Fruit fly (Drosophila melanogaster) whole organism, embryonic: Measurements from ENCODE around the gene RpS25.

Experiments
- Atf6 ChIP-seq: fragments of 200-800 bp; sonication (Bioruptor generic); IDR thresholded peaks from 2 replicates; pipeline ENCODE4 v1.3.6; 2022; ENCODE audit warnings: missing biosample characterization, missing genetic modification characterization
- B-H2 ChIP-seq: fragments of 200-800 bp; sonication (Bioruptor generic); optimal IDR thresholded peaks from 2 replicates; lab custom pipeline; 2018; ENCODE audit warnings: missing biosample characterization, mild to moderate bottlenecking, missing genetic modification characterization
- CG11723 ChIP-seq: fragments of 200-800 bp; sonication (Bioruptor generic); optimal IDR thresholded peaks from 2 replicates; lab custom pipeline; 2017; ENCODE audit warnings: missing biosample characterization, mild to moderate bottlenecking, missing genetic modification characterization
- CG12219 ChIP-seq: fragments of 200-800 bp; sonication (Bioruptor generic); optimal IDR thresholded peaks from 3 replicates; lab custom pipeline; 2018; ENCODE audit warnings: missing biosample characterization, mild to moderate bottlenecking, missing genetic modification characterization
- CG15601 ChIP-seq: fragments of 200-800 bp; sonication (Bioruptor generic); optimal IDR thresholded peaks from 3 replicates; lab custom pipeline; 2019; ENCODE audit warnings: missing biosample characterization, mild to moderate bottlenecking, missing genetic modification characterization, moderate library complexity
- CG1603 ChIP-seq: fragments of 200-800 bp; sonication (Bioruptor generic); optimal IDR thresholded peaks from 2 replicates; lab custom pipeline; 2019; ENCODE audit warnings: missing biosample characterization, mild to moderate bottlenecking, missing genetic modification characterization, moderate library complexity
- CG1647 ChIP-seq: fragments of 200-800 bp; sonication (Bioruptor generic); optimal IDR thresholded peaks from 3 replicates; lab custom pipeline; 2016; ENCODE audit warnings: missing biosample characterization, missing genetic modification characterization
- CG16815 ChIP-seq: fragments of 200-800 bp; sonication (Bioruptor generic); optimal IDR thresholded peaks from 3 replicates; lab custom pipeline; 2017; ENCODE audit warnings: missing biosample characterization, mild to moderate bottlenecking, missing genetic modification characterization
- CG17385 ChIP-seq: fragments of 200-800 bp; sonication (Bioruptor generic); optimal IDR thresholded peaks from 3 replicates; lab custom pipeline; 2018; ENCODE audit warnings: missing biosample characterization, mild to moderate bottlenecking, missing genetic modification characterization
- CG1792 ChIP-seq: fragments of 200-800 bp; sonication (Bioruptor generic); optimal IDR thresholded peaks from 2 replicates; lab custom pipeline; 2016; ENCODE audit warnings: missing biosample characterization, missing genetic modification characterization
- CG18476 ChIP-seq: fragments of 200-800 bp; sonication (Bioruptor generic); optimal IDR thresholded peaks from 2 replicates; lab custom pipeline; 2016; ENCODE audit warnings: missing biosample characterization, mild to moderate bottlenecking, missing genetic modification characterization
- CG18619 ChIP-seq: fragments of 200-800 bp; sonication (Bioruptor generic); optimal IDR thresholded peaks from 3 replicates; lab custom pipeline; 2017; ENCODE audit warnings: missing biosample characterization, mild to moderate bottlenecking, missing genetic modification characterization
- CG2116 ChIP-seq: fragments of 200-800 bp; sonication (Bioruptor generic); optimal IDR thresholded peaks from 3 replicates; lab custom pipeline; 2018; ENCODE audit warnings: missing biosample characterization, mild to moderate bottlenecking, missing genetic modification characterization
- CG32767 ChIP-seq: fragments of 200-800 bp; sonication (Bioruptor generic); IDR thresholded peaks from 2 replicates; pipeline ENCODE4 v1.3.6; 2022; ENCODE audit warnings: missing biosample characterization, missing genetic modification characterization
- CG32772 ChIP-seq: fragments of 200-800 bp; sonication (Bioruptor generic); IDR thresholded peaks from 2 replicates; pipeline ENCODE4 v1.3.6; 2022; ENCODE audit warnings: missing biosample characterization, missing genetic modification characterization
- CG34376 ChIP-seq: fragments of 200-800 bp; sonication (Bioruptor generic); optimal IDR thresholded peaks from 2 replicates; lab custom pipeline; 2018; ENCODE audit warnings: missing biosample characterization, mild to moderate bottlenecking, missing genetic modification characterization
- CG3995 ChIP-seq: fragments of 200-800 bp; sonication (Bioruptor generic); optimal IDR thresholded peaks from 3 replicates; lab custom pipeline; 2016; ENCODE audit warnings: missing biosample characterization, missing genetic modification characterization
- CG4730 ChIP-seq: fragments of 200-800 bp; sonication (Bioruptor generic); IDR thresholded peaks from 2 replicates; pipeline ENCODE4 v1.3.6; 2022; ENCODE audit warnings: missing biosample characterization, missing genetic modification characterization
- CG5245 ChIP-seq: fragments of 200-800 bp; sonication (Bioruptor generic); optimal IDR thresholded peaks from 3 replicates; lab custom pipeline; 2016; ENCODE audit warnings: missing biosample characterization, missing genetic modification characterization
- CG8281 ChIP-seq: fragments of 200-800 bp; sonication (Bioruptor generic); optimal IDR thresholded peaks from 2 replicates; lab custom pipeline; 2018; ENCODE audit warnings: missing biosample characterization, mild to moderate bottlenecking, missing genetic modification characterization, moderate library complexity
- CG9727 ChIP-seq: fragments of 200-800 bp; sonication (Bioruptor generic); optimal IDR thresholded peaks from 3 replicates; lab custom pipeline; 2017; ENCODE audit warnings: missing biosample characterization, mild to moderate bottlenecking, missing genetic modification characterization
- Chrac-16 ChIP-seq: fragments of 200-800 bp; sonication (Bioruptor generic); optimal IDR thresholded peaks from 3 replicates; lab custom pipeline; 2016; ENCODE audit warnings: missing biosample characterization, missing genetic modification characterization
- Doc2 ChIP-seq: fragments of 200-800 bp; sonication (Bioruptor generic); IDR thresholded peaks from 2 replicates; pipeline ENCODE4 v1.3.6; 2022; ENCODE audit warnings: missing biosample characterization, missing genetic modification characterization
- GATAe ChIP-seq: fragments of 200-800 bp; sonication (Bioruptor generic); conservative IDR thresholded peaks from 2 replicates; pipeline ENCODE4 v1.3.6; 2022; ENCODE audit warnings: missing biosample characterization, missing genetic modification characterization
- HHEX ChIP-seq: fragments of 200-800 bp; sonication (Bioruptor generic); optimal IDR thresholded peaks from 3 replicates; lab custom pipeline; 2017; ENCODE audit warnings: missing biosample characterization, mild to moderate bottlenecking, missing genetic modification characterization, missing genetic modification reagents
- Hmr ChIP-seq: fragments of 200-800 bp; sonication (Bioruptor generic); optimal IDR thresholded peaks from 3 replicates; lab custom pipeline; 2017; ENCODE audit warnings: mild to moderate bottlenecking, missing biosample characterization, missing genetic modification reagents, missing genetic modification characterization
- Lhr ChIP-seq: fragments of 200-800 bp; sonication (Bioruptor generic); optimal IDR thresholded peaks from 3 replicates; lab custom pipeline; 2017; ENCODE audit warnings: mild to moderate bottlenecking, missing biosample characterization, missing genetic modification reagents, missing genetic modification characterization
- Lpt ChIP-seq: fragments of >200 bp; optimal IDR thresholded peaks from 2 replicates; lab custom pipeline; 2018; ENCODE audit warnings: missing biosample characterization, missing genetic modification characterization
- MTF-1 ChIP-seq: fragments of 200-800 bp; sonication (Bioruptor generic); optimal IDR thresholded peaks from 2 replicates; lab custom pipeline; 2018; ENCODE audit warnings: missing biosample characterization, mild to moderate bottlenecking, missing genetic modification characterization, borderline replicate concordance
- NC2α ChIP-seq: fragments of 200-800 bp; sonication (Bioruptor generic); optimal IDR thresholded peaks from 2 replicates; lab custom pipeline; 2016; ENCODE audit warnings: missing biosample characterization, missing genetic modification characterization
- Nf-YB ChIP-seq: fragments of 200-800 bp; sonication (Bioruptor generic); optimal IDR thresholded peaks from 3 replicates; lab custom pipeline; 2019; ENCODE audit warnings: missing biosample characterization, mild to moderate bottlenecking, missing genetic modification characterization, moderate library complexity
- Rfx ChIP-seq: fragments of 200-800 bp; sonication (Bioruptor generic); IDR thresholded peaks from 2 replicates; pipeline ENCODE4 v1.3.6; 2022; ENCODE audit warnings: missing biosample characterization, missing genetic modification characterization
- Sry-δ ChIP-seq: fragments of 200-800 bp; sonication (Bioruptor generic); optimal IDR thresholded peaks from 2 replicates; lab custom pipeline; 2016; ENCODE audit warnings: missing biosample characterization, missing genetic modification characterization
- Usf ChIP-seq: fragments of 200-800 bp; sonication (Bioruptor generic); optimal IDR thresholded peaks from 2 replicates; lab custom pipeline; 2017; ENCODE audit warnings: missing genotype, missing biosample characterization, missing genetic modification characterization
- bab2 ChIP-seq: fragments of 200-800 bp; sonication (Bioruptor generic); optimal IDR thresholded peaks from 2 replicates; lab custom pipeline; 2016; ENCODE audit warnings: missing biosample characterization, missing genetic modification characterization
- dpn ChIP-seq, 2 experiments: fragments of 200-800 bp; sonication (Bioruptor generic); optimal IDR thresholded peaks; 3 replicates each; lab custom pipeline; 2016; ENCODE audit warnings: missing biosample characterization in 2 of 2, missing genetic modification characterization in 2 of 2
- hkb ChIP-seq, 2 experiments: fragments of 200-800 bp in 1 of 2; fragments of >200 bp in 1 of 2; sonication (Bioruptor generic) in 1 of 2; IDR thresholded peaks in 1 of 2; optimal IDR thresholded peaks in 1 of 2; 2 replicates each; pipeline versions ENCODE4 v1.3.6 to Lab custom; 2017 to 2022; ENCODE audit warnings: missing biosample characterization in 1 of 2, missing genetic modification characterization in 1 of 2
- jigr1 ChIP-seq: fragments of 200-800 bp; sonication (Bioruptor generic); IDR thresholded peaks from 3 replicates; pipeline ENCODE4 v1.3.6; 2022; ENCODE audit warnings: missing biosample characterization, missing genetic modification characterization
- mam ChIP-seq: fragments of 200-800 bp; sonication (Bioruptor generic); optimal IDR thresholded peaks from 3 replicates; lab custom pipeline; 2016; ENCODE audit warnings: missing biosample characterization, missing genetic modification characterization
- nau ChIP-seq: fragments of 200-800 bp; sonication (Bioruptor generic); optimal IDR thresholded peaks from 3 replicates; lab custom pipeline; 2017; ENCODE audit warnings: missing biosample characterization, mild to moderate bottlenecking, missing genetic modification characterization, missing genetic modification reagents
- onecut ChIP-seq: fragments of 200-800 bp; sonication (Bioruptor generic); IDR thresholded peaks from 2 replicates; pipeline ENCODE4 v1.3.6; 2022; ENCODE audit warnings: missing biosample characterization, missing genetic modification characterization
- p53 ChIP-seq: fragments of 200-800 bp; sonication (Bioruptor generic); optimal IDR thresholded peaks from 2 replicates; lab custom pipeline; 2016; ENCODE audit warnings: missing biosample characterization, missing genetic modification characterization
- pros ChIP-seq: fragments of 200-800 bp; sonication (Bioruptor generic); optimal IDR thresholded peaks from 3 replicates; lab custom pipeline; 2019; ENCODE audit warnings: missing biosample characterization, mild to moderate bottlenecking, missing genetic modification characterization, moderate library complexity
- run ChIP-seq: fragments of 200-800 bp; sonication (Bioruptor generic); optimal IDR thresholded peaks from 3 replicates; lab custom pipeline; 2018; ENCODE audit warnings: missing biosample characterization, mild to moderate bottlenecking, missing genetic modification characterization
- seq ChIP-seq: fragments of 200-800 bp; sonication (Bioruptor generic); IDR thresholded peaks from 2 replicates; pipeline ENCODE4 v1.3.6; 2022; ENCODE audit warnings: missing biosample characterization, missing genetic modification characterization
- slp2 ChIP-seq: fragments of 200-800 bp; sonication (Bioruptor generic); optimal IDR thresholded peaks from 2 replicates; lab custom pipeline; 2016; ENCODE audit warnings: missing biosample characterization, missing genetic modification characterization
- tgo ChIP-seq: fragments of 200-800 bp; sonication (Bioruptor generic); IDR thresholded peaks from 3 replicates; pipeline ENCODE4 v1.3.6; 2022; ENCODE audit warnings: missing biosample characterization, missing genetic modification characterization
- toy ChIP-seq: fragments of 200-800 bp; sonication (Bioruptor generic); IDR thresholded peaks from 2 replicates; pipeline ENCODE4 v1.3.6; 2022; ENCODE audit warnings: missing biosample characterization, missing genetic modification characterization
- zfh1 ChIP-seq: fragments of 200-800 bp; sonication (Bioruptor generic); IDR thresholded peaks from 3 replicates; pipeline ENCODE4 v1.3.6; 2022; ENCODE audit warnings: missing biosample characterization, missing genetic modification characterization

The RpS25 gene

dm6 chr3R:11211291-11212061 lies 4.6 kb downstream of the RpS25 start (continued):
- TF ChIP-seq Atf6 (GFP tag; lab: Robert Waterston, UW) (peak; percentile 73), onecut (GFP tag; lab: Robert Waterston, UW) (peak; percentile 34; the same call in 1 of the 2 replicates), MTF-1 (GFP tag; lab: Kevin White, UChicago) (no peak), tgo (GFP tag; lab: Robert Waterston, UW) (peak; percentile 79), Chrac-16 (GFP tag; lab: Kevin White, UChicago) (peak; percentile 77), CG12219 (peak; percentile 43), run (tag; lab: Kevin White, UChicago) (no peak), CG2116 (GFP tag; lab: Kevin White, UChicago) (peak; percentile 18), NC2α (GFP tag; lab: Kevin White, UChicago) (peak; percentile 37), slp2 (GFP tag; lab: Kevin White, UChicago) (peak; percentile 25), dpn (GFP tag; optimal IDR thresholded peaks at IDR 0.05; lab: Kevin White, UChicago) (peak; percentile 78 to 86), Doc2 (GFP tag; lab: Robert Waterston, UW) (no peak), Usf (GFP tag; lab: Kevin White, UChicago) (peak; percentile 20), CG18476 (peak; percentile 71), CG32772 (GFP tag; lab: Robert Waterston, UW) (peak; percentile 61), GATAe (GFP tag; lab: Robert Waterston, UW) (no peak), CG15601 (tag; lab: Kevin White, UChicago) (no peak), CG4730 (GFP tag; lab: Robert Waterston, UW) (peak; percentile 56; the same call in 1 of the 2 replicates), CG17385 (GFP tag; lab: Kevin White, UChicago) (peak; percentile 64), CG1792 (GFP tag; lab: Kevin White, UChicago) (peak; percentile 64), CG16815 (GFP tag; lab: Kevin White, UChicago) (peak; percentile 55), CG18619 (GFP tag; lab: Kevin White, UChicago) (peak; percentile 40), Rfx (GFP tag; lab: Robert Waterston, UW) (peak; percentile 91), CG1647 (peak; percentile 80), bab2 (GFP tag; lab: Kevin White, UChicago) (peak; percentile 68), CG8281 (tag; lab: Kevin White, UChicago) (peak; percentile 9), CG32767 (GFP tag; lab: Robert Waterston, UW) (peak; percentile 53), B-H2 (GFP tag; lab: Kevin White, UChicago) (peak; percentile 56), HHEX (GFP tag; lab: Kevin White, UChicago) (peak; percentile 60), CG11723 (no peak), CG1603 (tag; lab: Kevin White, UChicago) (peak; percentile 63), CG9727 (peak; percentile 61), zfh1 (GFP tag; lab: Robert Waterston, UW) (peak; percentile 82), seq (peak; percentile 62), mam (GFP tag; lab: Kevin White, UChicago) (peak; percentile 87), pros (GFP tag; lab: Kevin White, UChicago) (peak; percentile 34), CG3995 (GFP tag; lab: Kevin White, UChicago) (peak; percentile 2), hkb (optimal IDR thresholded peaks at IDR 0.05; lab: Kevin White, UChicago) (no peak), hkb (GFP tag; IDR thresholded peaks at IDR 0.05; lab: Robert Waterston, UW) (peak; percentile 73), CG5245 (GFP tag; lab: Kevin White, UChicago) (peak; percentile 45), nau (GFP tag; lab: Kevin White, UChicago) (peak; percentile 12), jigr1 (GFP tag; lab: Robert Waterston, UW) (no peak), Nf-YB (GFP tag; lab: Kevin White, UChicago) (peak; percentile 9), toy (GFP tag; lab: Robert Waterston, UW) (peak; percentile 35; the same call in 1 of the 2 replicates), Lhr (GFP tag; lab: Kevin White, UChicago) (no peak), p53 (GFP tag; lab: Kevin White, UChicago) (no peak), Hmr (peak; percentile 76), CG34376 (GFP tag; lab: Kevin White, UChicago) (peak; percentile 76), Lpt (GFP tag; lab: Kevin White, UChicago) (no peak), Sry-δ (GFP tag; lab: Kevin White, UChicago) (peak; percentile 34)
